Fruit fly (Drosophila melanogaster) whole organism, wandering third instar larva: ENCODE results near the gene CG5026.

Experiments used
- CG9705 ChIP-seq: fragments of 200-800 bp; sonication (Bioruptor generic); optimal IDR thresholded peaks from 2 replicates; lab custom pipeline; 2018; ENCODE audit warnings: missing biosample characterization, mild to moderate bottlenecking, missing genetic modification characterization
- br ChIP-seq: fragments of 200-800 bp; sonication (Bioruptor generic); optimal IDR thresholded peaks from 2 replicates; lab custom pipeline; 2016; ENCODE audit warnings: missing biosample characterization, missing genetic modification characterization
- brk ChIP-seq: fragments of 200-800 bp; sonication (Bioruptor generic); optimal IDR thresholded peaks from 2 replicates; lab custom pipeline; 2016; ENCODE audit warnings: missing biosample characterization, mild to moderate bottlenecking, missing genetic modification characterization
- lola ChIP-seq: fragments of >200 bp; optimal IDR thresholded peaks from 2 replicates; lab custom pipeline; 2017; ENCODE audit warnings: missing biosample characterization, missing genetic modification characterization
- pan ChIP-seq: fragments of >200 bp; optimal IDR thresholded peaks from 2 replicates; lab custom pipeline; 2017
- psq ChIP-seq: fragments of 200-800 bp; sonication (Bioruptor generic); optimal IDR thresholded peaks from 3 replicates; lab custom pipeline; 2017; ENCODE audit warnings: missing biosample characterization, mild to moderate bottlenecking, missing genetic modification characterization, moderate library complexity
- rgr ChIP-seq: fragments of 200-800 bp; sonication (Bioruptor generic); optimal IDR thresholded peaks from 3 replicates; lab custom pipeline; 2016; ENCODE audit warnings: missing biosample characterization, mild to moderate bottlenecking, missing genetic modification characterization
- woc ChIP-seq: sonication (Bioruptor generic); optimal IDR thresholded peaks from 2 replicates; lab custom pipeline; 2016; ENCODE audit warnings: missing biosample characterization, mild to moderate bottlenecking, missing genetic modification characterization

DNA sequence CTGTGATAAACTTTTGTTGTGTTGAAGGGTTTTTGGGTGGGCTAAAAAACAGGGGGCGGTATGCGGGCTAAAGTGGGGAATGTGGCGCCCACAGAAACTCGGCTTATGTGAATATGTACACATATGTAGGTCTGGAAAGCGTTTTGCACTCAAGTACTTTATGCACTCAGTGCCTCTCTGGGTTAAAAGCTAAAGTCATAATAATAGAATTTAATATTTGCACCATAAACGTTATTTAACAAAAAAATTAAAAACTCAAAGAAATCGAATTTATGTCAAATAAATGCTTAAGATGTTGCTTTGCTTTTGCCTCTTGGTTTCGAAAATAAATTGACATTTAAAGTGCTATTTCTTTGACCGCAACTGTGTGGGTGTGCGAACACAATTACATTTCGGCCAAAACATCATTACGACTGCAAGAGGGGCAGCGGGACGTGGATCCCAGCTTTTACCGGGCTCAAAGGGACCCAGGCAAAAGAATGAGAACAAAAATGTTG is 43.9 kb upstream of the CG5026 start:
- TF ChIP-seq psq (GFP tag; lab: Kevin White, UChicago) (no peak), brk (GFP tag; lab: Kevin White, UChicago) (no peak), lola (no peak), CG9705 (no peak), pan (lab: Kevin White, UChicago) (no peak), rgr (GFP tag; lab: Kevin White, UChicago) (no peak), woc (GFP tag; lab: Kevin White, UChicago) (no peak), br (GFP tag; lab: Kevin White, UChicago) (no peak)
